Worm (Caenorhabditis elegans) whole organism, young adult: ENCODE measurements around the gene B0303.7.

Experiments
- C06A6.2 ChIP-seq: fragments of 200-800 bp; sonication (Bioruptor generic); conservative IDR thresholded peaks from 2 replicates; pipeline ENCODE4 v1.3.6; 2022; ENCODE audit warnings: missing genetic modification characterization, missing compliant biosample characterization
- F22D6.2 ChIP-seq: sonication (generic microtip); optimal IDR thresholded peaks from 2 replicates; lab custom pipeline; 2016; ENCODE audit warnings: mild to moderate bottlenecking, missing genetic modification characterization, missing compliant biosample characterization
- F52B5.7 ChIP-seq: sonication (generic microtip); optimal IDR thresholded peaks from 2 replicates; lab custom pipeline; 2016; ENCODE audit warnings: mild to moderate bottlenecking, missing genetic modification characterization, missing compliant biosample characterization
- K11D2.4 ChIP-seq: fragments of 200-800 bp; sonication (Bioruptor generic); IDR thresholded peaks from 2 replicates; pipeline ENCODE4 v1.3.6; 2022; ENCODE audit warnings: missing genetic modification reagents, missing genetic modification characterization, missing compliant biosample characterization
- K12H6.12 ChIP-seq: fragments of 200-800 bp; sonication (Bioruptor generic); optimal IDR thresholded peaks from 2 replicates; lab custom pipeline; 2018; ENCODE audit warnings: mild to moderate bottlenecking, missing genetic modification characterization, missing compliant biosample characterization
- Y53F4B.3 ChIP-seq: fragments of 200-800 bp; sonication (Bioruptor generic); IDR thresholded peaks from 2 replicates; pipeline ENCODE4 v1.3.6; 2022; ENCODE audit warnings: missing genetic modification reagents, missing genetic modification characterization, missing compliant biosample characterization
- Y67H2A.10 ChIP-seq: fragments of 200-800 bp; sonication (Bioruptor generic); conservative IDR thresholded peaks from 2 replicates; pipeline ENCODE4 v1.3.6; 2022; ENCODE audit warnings: missing genetic modification reagents, missing genetic modification characterization, missing compliant biosample characterization
- Y79H2A.3 ChIP-seq: fragments of 200-800 bp; sonication (Bioruptor generic); conservative IDR thresholded peaks from 2 replicates; pipeline ENCODE4 v1.3.6; 2022; ENCODE audit warnings: missing genetic modification reagents, missing genetic modification characterization, missing compliant biosample characterization
- akir-1 ChIP-seq: fragments of 200-800 bp; sonication (Bioruptor generic); optimal IDR thresholded peaks from 2 replicates; lab custom pipeline; 2018; ENCODE audit warnings: mild to moderate bottlenecking, missing genetic modification characterization, moderate library complexity, missing compliant biosample characterization
- bed-2 ChIP-seq: fragments of 200-800 bp; sonication (Bioruptor generic); IDR thresholded peaks from 2 replicates; pipeline ENCODE4 v1.3.6; 2022; ENCODE audit warnings: missing genetic modification reagents, missing genetic modification characterization, missing compliant biosample characterization
- cebp-1 ChIP-seq, 2 experiments: fragments of 200-800 bp in 1 of 2; sonication (Bioruptor generic) in 1 of 2; sonication (generic microtip) in 1 of 2; IDR thresholded peaks in 1 of 2; optimal IDR thresholded peaks in 1 of 2; 2 replicates each; pipeline versions ENCODE4 v1.3.6 to Lab custom; 2017 to 2022; ENCODE audit warnings: missing compliant biosample characterization in 2 of 2, missing genetic modification characterization in 2 of 2, mild to moderate bottlenecking in 1 of 2, missing genetic modification reagents in 1 of 2, moderate library complexity in 1 of 2
- cebp-2 ChIP-seq: fragments of 200-800 bp; sonication (Bioruptor generic); IDR thresholded peaks from 2 replicates; pipeline ENCODE4 v1.3.6; 2022; ENCODE audit warnings: missing genetic modification characterization, missing compliant biosample characterization
- die-1 ChIP-seq: sonication (generic microtip); optimal IDR thresholded peaks from 2 replicates; lab custom pipeline; 2016; ENCODE audit warnings: missing genotype, mild to moderate bottlenecking, missing genetic modification characterization, missing compliant biosample characterization
- dox-1 ChIP-seq: fragments of 200-800 bp; sonication (Bioruptor generic); IDR thresholded peaks from 2 replicates; pipeline ENCODE4 v1.3.6; 2022; ENCODE audit warnings: missing genetic modification reagents, missing genetic modification characterization, missing compliant biosample characterization
- egl-18 ChIP-seq: fragments of 200-800 bp; sonication (Bioruptor generic); IDR thresholded peaks from 2 replicates; pipeline ENCODE4 v1.3.6; 2022; ENCODE audit warnings: missing genetic modification reagents, missing genetic modification characterization, missing compliant biosample characterization
- him-1 ChIP-seq: sonication (generic microtip); optimal IDR thresholded peaks from 2 replicates; lab custom pipeline; 2016; ENCODE audit warnings: missing genotype, missing genetic modification reagents, missing genetic modification characterization, missing compliant biosample characterization
- hmg-1.2 ChIP-seq: fragments of 200-800 bp; sonication (Bioruptor generic); IDR thresholded peaks from 2 replicates; pipeline ENCODE4 v1.3.6; 2022; ENCODE audit warnings: missing genetic modification reagents, missing genetic modification characterization, missing compliant biosample characterization
- hrde-1 ChIP-seq: sonication (generic microtip); optimal IDR thresholded peaks from 2 replicates; lab custom pipeline; 2016; ENCODE audit warnings: missing genetic modification characterization, mild to moderate bottlenecking, missing compliant biosample characterization, moderate library complexity, missing genotype, missing genetic modification reagents, borderline replicate concordance
- lin-40 ChIP-seq: sonication (generic microtip); optimal IDR thresholded peaks from 2 replicates; lab custom pipeline; 2016; ENCODE audit warnings: missing genetic modification characterization, mild to moderate bottlenecking, missing compliant biosample characterization, missing genotype, missing genetic modification reagents
- lsy-27 ChIP-seq: sonication (generic microtip); optimal IDR thresholded peaks from 2 replicates; lab custom pipeline; 2017; ENCODE audit warnings: missing genetic modification characterization, mild to moderate bottlenecking, missing compliant biosample characterization, antibody characterized with exemption, missing genotype, borderline replicate concordance; ENCODE audit not compliant: insufficient read depth
- madf-6 ChIP-seq: fragments of 200-800 bp; sonication (Bioruptor generic); IDR thresholded peaks from 2 replicates; pipeline ENCODE4 v1.3.6; 2022; ENCODE audit warnings: missing genetic modification reagents, missing genetic modification characterization, missing compliant biosample characterization
- mes-4 ChIP-seq: sonication (generic microtip); optimal IDR thresholded peaks from 2 replicates; lab custom pipeline; 2016; ENCODE audit warnings: missing genotype, missing genetic modification characterization, missing compliant biosample characterization
- mxl-1 ChIP-seq: sonication (generic microtip); optimal IDR thresholded peaks from 2 replicates; lab custom pipeline; 2016; ENCODE audit warnings: missing genetic modification characterization, missing compliant biosample characterization
- nfya-1 ChIP-seq: sonication (generic microtip); optimal IDR thresholded peaks from 2 replicates; lab custom pipeline; 2017; ENCODE audit warnings: antibody characterized with exemption, missing compliant biosample characterization, missing genetic modification characterization, borderline replicate concordance; ENCODE audit not compliant: insufficient read depth
- nhr-120 ChIP-seq: fragments of 200-800 bp; sonication (Bioruptor generic); IDR thresholded peaks from 2 replicates; pipeline ENCODE4 v1.3.6; 2022; ENCODE audit warnings: missing genetic modification characterization, missing compliant biosample characterization
- nhr-179 ChIP-seq: sonication (generic microtip); optimal IDR thresholded peaks from 2 replicates; lab custom pipeline; 2016; ENCODE audit warnings: mild to moderate bottlenecking, missing genetic modification characterization, missing compliant biosample characterization
- nhr-27 ChIP-seq: fragments of 200-800 bp; sonication (Bioruptor generic); optimal IDR thresholded peaks from 2 replicates; lab custom pipeline; 2018; ENCODE audit warnings: mild to moderate bottlenecking, missing genetic modification characterization, moderate library complexity, missing compliant biosample characterization
- nhr-80 ChIP-seq: sonication (generic microtip); optimal IDR thresholded peaks from 2 replicates; lab custom pipeline; 2016; ENCODE audit warnings: missing genetic modification characterization, missing compliant biosample characterization
- rpc-1 ChIP-seq, 2 experiments: fragments of 150-350 bp in 1 of 2; sonication (generic microtip) in 1 of 2; optimal IDR thresholded peaks; 2 replicates each; lab custom pipeline; 2014 to 2018; ENCODE audit warnings: missing biosample characterization in 1 of 2, missing genetic modification characterization in 1 of 2, missing genetic modification reagents in 1 of 2, missing genotype in 1 of 2
- snpc-4 ChIP-seq, 5 experiments: fragments of 150-350 bp in 1 of 5; sonication (generic microtip) in 4 of 5; optimal IDR thresholded peaks; 2 replicates each; lab custom pipeline; 2014 to 2018; ENCODE audit warnings: missing genetic modification characterization in 5 of 5, missing biosample characterization in 3 of 5, antibody characterized with exemption in 2 of 5, mild to moderate bottlenecking in 2 of 5, missing compliant biosample characterization in 2 of 5, missing genotype in 2 of 5, moderate library complexity in 2 of 5, missing genetic modification reagents in 1 of 5
- unc-62 ChIP-seq: fragments of 150-350 bp; optimal IDR thresholded peaks from 2 replicates; lab custom pipeline; 2014; ENCODE audit warnings: missing biosample characterization, missing genetic modification reagents, missing genetic modification characterization
- zfh-2 ChIP-seq: fragments of 200-800 bp; sonication (Bioruptor generic); conservative IDR thresholded peaks from 2 replicates; pipeline ENCODE4 v1.3.6; 2022; ENCODE audit warnings: missing genetic modification reagents, missing genetic modification characterization, missing compliant biosample characterization

Gene B0303.7

ce11 chrIII:8734327-8734885 lies 41.0 kb downstream of the B0303.7 start:
- TF ChIP-seq egl-18 (GFP tag; lab: Robert Waterston, UW) (no peak), K12H6.12 (tag; lab: Kevin White, UChicago) (peak; percentile 25), cebp-1 (GFP tag; IDR thresholded peaks at IDR 0.05; lab: Robert Waterston, UW) (no peak), cebp-1 (tag; optimal IDR thresholded peaks at IDR 0.05; lab: Kevin White, UChicago) (peak; percentile 55), unc-62 (GFP tag; lab: Kevin White, UChicago) (peak; percentile 69), hmg-1.2 (GFP tag; lab: Robert Waterston, UW) (peak; percentile 45), K11D2.4 (GFP tag; lab: Robert Waterston, UW) (0 out of 2 replicates have a peak, but pooled peaks have one; percentile 58), F22D6.2 (tag; lab: Kevin White, UChicago) (peak; percentile 8), C06A6.2 (0 out of 2 replicates have a peak, but pooled peaks have one; percentile 13), nhr-27 (tag; lab: Kevin White, UChicago) (no peak), snpc-4 (GFP tag; optimal IDR thresholded peaks at IDR 0.05; lab: Kevin White, UChicago) (no peak), snpc-4 (tag; optimal IDR thresholded peaks at IDR 0.05; lab: Kevin White, UChicago) (peak in 1 of 4 experiments; percentile 1), madf-6 (GFP tag; lab: Robert Waterston, UW) (peak; percentile 41; the same call in 1 of the 2 replicates), die-1 (tag; lab: Kevin White, UChicago) (no peak), lin-40 (peak; percentile 8), mes-4 (tag; lab: Kevin White, UChicago) (no peak), nhr-80 (tag; lab: Kevin White, UChicago) (peak; percentile 66), dox-1 (GFP tag; lab: Robert Waterston, UW) (peak; percentile 47; the same call in 1 of the 2 replicates), lsy-27 (tag; lab: Kevin White, UChicago) (no peak)

- no peak for TF ChIP-seq rpc-1 (optimal IDR thresholded peaks at IDR 0.05; lab: Kevin White, UChicago)
- no peak for TF ChIP-seq rpc-1 (tag; optimal IDR thresholded peaks at IDR 0.05; lab: Kevin White, UChicago)
- TF ChIP-seq madf-6 (GFP tag; lab: Robert Waterston, UW) = 0 out of 2 replicates have a peak, but pooled peaks have one; percentile 10
- no peak for TF ChIP-seq Y67H2A.10 (GFP tag; lab: Robert Waterston, UW)
Observed at ce11 chrIII:8737391-8737790, 44.0 kb downstream of the B0303.7 start.

ce11 chrIII:8738289-8738688 lies 44.9 kb downstream of the B0303.7 start:
- TF ChIP-seq Y53F4B.3 (GFP tag; lab: Robert Waterston, UW) = no peak
- TF ChIP-seq cebp-1 (GFP tag; IDR thresholded peaks at IDR 0.05; lab: Robert Waterston, UW) = no peak
- TF ChIP-seq cebp-1 (tag; optimal IDR thresholded peaks at IDR 0.05; lab: Kevin White, UChicago) = no peak
- no peak for TF ChIP-seq mxl-1 (tag; lab: Kevin White, UChicago)
- TF ChIP-seq hrde-1 = no peak
- TF ChIP-seq F22D6.2 (tag; lab: Kevin White, UChicago) = no peak
- TF ChIP-seq nhr-120 = no peak
- no peak for TF ChIP-seq nhr-179 (tag; lab: Kevin White, UChicago)
- TF ChIP-seq egl-18 (GFP tag; lab: Robert Waterston, UW) = no peak
- TF ChIP-seq bed-2 (GFP tag; lab: Robert Waterston, UW) = no peak
- no peak for TF ChIP-seq him-1 (tag; lab: Kevin White, UChicago)
- no peak for TF ChIP-seq cebp-2 (GFP tag; lab: Robert Waterston, UW)
- TF ChIP-seq nfya-1 (tag; lab: Kevin White, UChicago) = no peak
- TF ChIP-seq F52B5.7 (tag; lab: Kevin White, UChicago) = no peak
- no peak for TF ChIP-seq zfh-2
- TF ChIP-seq akir-1 (GFP tag; lab: Kevin White, UChicago) = no peak
- no peak for TF ChIP-seq Y79H2A.3
- TF ChIP-seq C06A6.2 = no peak
